Worm (Caenorhabditis elegans) whole organism, mixed stage, embryonic: ENCODE results near the gene cwp-1.

Source experiments
- blmp-1 ChIP-seq: fragments of 150-350 bp; optimal IDR thresholded peaks from 2 replicates; lab custom pipeline; 2014; ENCODE audit warnings: missing biosample characterization, missing genetic modification characterization
- ceh-39 ChIP-seq: fragments of 150-350 bp; optimal IDR thresholded peaks from 2 replicates; lab custom pipeline; 2014; ENCODE audit warnings: missing biosample characterization, missing genetic modification characterization
- ces-1 ChIP-seq: fragments of 150-350 bp; optimal IDR thresholded peaks from 2 replicates; lab custom pipeline; 2014; ENCODE audit warnings: missing biosample characterization, missing genetic modification reagents, missing genetic modification characterization
- drap-1 ChIP-seq: fragments of 200-800 bp; sonication (Bioruptor generic); optimal IDR thresholded peaks from 3 replicates; lab custom pipeline; 2018; ENCODE audit warnings: mild to moderate bottlenecking, missing genetic modification characterization, missing compliant biosample characterization
- elt-1 ChIP-seq: sonication (generic microtip); optimal IDR thresholded peaks from 2 replicates; lab custom pipeline; 2017; ENCODE audit warnings: missing genetic modification characterization, mild to moderate bottlenecking, missing compliant biosample characterization, antibody characterized with exemption, moderate library complexity, borderline replicate concordance; ENCODE audit not compliant: insufficient read depth
- elt-3 ChIP-seq: fragments of 150-350 bp; optimal IDR thresholded peaks from 2 replicates; lab custom pipeline; 2014; ENCODE audit warnings: missing biosample characterization, missing genetic modification characterization
- lsy-2 ChIP-seq: fragments of 150-350 bp; optimal IDR thresholded peaks from 2 replicates; lab custom pipeline; 2014; ENCODE audit warnings: missing biosample characterization, missing genetic modification characterization
- nhr-237 ChIP-seq: fragments of 150-350 bp; optimal IDR thresholded peaks from 2 replicates; lab custom pipeline; 2014; ENCODE audit warnings: missing biosample characterization, missing genetic modification characterization
- nhr-76 ChIP-seq: sonication (generic microtip); optimal IDR thresholded peaks from 2 replicates; lab custom pipeline; 2017; ENCODE audit warnings: missing biosample characterization, missing genetic modification characterization
- snpc-4 ChIP-seq: fragments of 150-350 bp; optimal IDR thresholded peaks from 2 replicates; lab custom pipeline; 2014; ENCODE audit warnings: missing biosample characterization, missing genetic modification characterization
- unc-62 ChIP-seq: fragments of 150-350 bp; optimal IDR thresholded peaks from 2 replicates; lab custom pipeline; 2014; ENCODE audit warnings: missing biosample characterization, missing genetic modification reagents, missing genetic modification characterization
- ztf-11 ChIP-seq: fragments of 150-350 bp; optimal IDR thresholded peaks from 2 replicates; lab custom pipeline; 2014; ENCODE audit warnings: missing biosample characterization, missing genetic modification characterization

ce11 chrV:4889976-4890479 lies 48.9 kb upstream of the cwp-1 start, which contains the start of gene T19H12.2:
- no peak for TF ChIP-seq unc-62 (GFP tag; lab: Kevin White, UChicago)
- TF ChIP-seq ceh-39, result no peak
- no peak for TF ChIP-seq ztf-11
- TF ChIP-seq nhr-76 (tag; lab: Kevin White, UChicago), result no peak
- TF ChIP-seq snpc-4 (tag; lab: Kevin White, UChicago), result no peak
- peak; percentile 50 for TF ChIP-seq lsy-2 (tag; lab: Kevin White, UChicago)
- TF ChIP-seq blmp-1 (tag; lab: Kevin White, UChicago), result no peak
- no peak for TF ChIP-seq nhr-237 (tag; lab: Kevin White, UChicago)
- TF ChIP-seq elt-1 (tag; lab: Kevin White, UChicago), result no peak
- no peak for TF ChIP-seq elt-3
- TF ChIP-seq drap-1 (GFP tag; lab: Kevin White, UChicago), result no peak
- TF ChIP-seq ces-1 (GFP tag; lab: Kevin White, UChicago), result no peak
